Worm (Caenorhabditis elegans) whole organism, L2 larva: ENCODE data around the gene his-40.
A peak's percentile ranks its signal among the peaks of the same experiment; 100 is the strongest.

Experiments
- C34F6.9 ChIP-seq: fragments of 150-350 bp; optimal IDR thresholded peaks from 2 replicates; lab custom pipeline; 2014; ENCODE audit warnings: missing biosample characterization, missing genetic modification characterization
- F13H6.1 ChIP-seq: sonication (generic microtip); optimal IDR thresholded peaks from 2 replicates; lab custom pipeline; 2016; ENCODE audit warnings: missing genetic modification characterization, missing compliant biosample characterization
- R02D3.7 ChIP-seq: fragments of 150-350 bp; optimal IDR thresholded peaks from 2 replicates; lab custom pipeline; 2014; ENCODE audit warnings: missing biosample characterization, missing genetic modification characterization
- Y55F3AM.14 ChIP-seq: fragments of 200-800 bp; sonication (Bioruptor generic); optimal IDR thresholded peaks from 2 replicates; lab custom pipeline; 2018; ENCODE audit warnings: mild to moderate bottlenecking, missing genetic modification characterization, missing compliant biosample characterization
- alr-1 ChIP-seq: fragments of 150-350 bp; optimal IDR thresholded peaks from 2 replicates; lab custom pipeline; 2014; ENCODE audit warnings: missing biosample characterization, missing genetic modification characterization
- aly-2 ChIP-seq: fragments of 150-350 bp; optimal IDR thresholded peaks from 2 replicates; lab custom pipeline; 2014; ENCODE audit warnings: missing biosample characterization, missing genetic modification characterization
- blmp-1 ChIP-seq: sonication (generic microtip); optimal IDR thresholded peaks from 2 replicates; lab custom pipeline; 2017; ENCODE audit warnings: missing genetic modification characterization, mild to moderate bottlenecking, missing compliant biosample characterization, antibody characterized with exemption, moderate library complexity; ENCODE audit not compliant: insufficient read depth
- ceh-16 ChIP-seq: fragments of 150-350 bp; optimal IDR thresholded peaks from 2 replicates; lab custom pipeline; 2014; ENCODE audit warnings: missing biosample characterization, missing genetic modification characterization
- ceh-82 ChIP-seq: fragments of 150-350 bp; optimal IDR thresholded peaks from 2 replicates; lab custom pipeline; 2014; ENCODE audit warnings: missing biosample characterization, missing genetic modification characterization
- crh-2 ChIP-seq: sonication (generic microtip); optimal IDR thresholded peaks from 2 replicates; lab custom pipeline; 2017; ENCODE audit warnings: missing biosample characterization, missing genetic modification characterization
- fos-1 ChIP-seq: fragments of 150-350 bp; optimal IDR thresholded peaks from 2 replicates; lab custom pipeline; 2014; ENCODE audit warnings: missing biosample characterization, missing genetic modification characterization
- lin-11 ChIP-seq: fragments of 150-350 bp; sonication (generic microtip); optimal IDR thresholded peaks from 2 replicates; lab custom pipeline; 2014; ENCODE audit warnings: missing biosample characterization, missing genetic modification characterization, inconsistent platforms, mixed read lengths
- lsy-2 ChIP-seq, 2 experiments: fragments of 150-350 bp in 1 of 2; sonication (generic microtip) in 1 of 2; optimal IDR thresholded peaks; 2 replicates each; lab custom pipeline; 2014 to 2017; ENCODE audit warnings: missing biosample characterization in 2 of 2, missing genetic modification characterization in 2 of 2
- mab-5 ChIP-seq: fragments of 150-350 bp; optimal IDR thresholded peaks from 2 replicates; lab custom pipeline; 2014; ENCODE audit warnings: missing biosample characterization, missing genetic modification characterization
- mbf-1 ChIP-seq: sonication (generic microtip); optimal IDR thresholded peaks from 2 replicates; lab custom pipeline; 2017; ENCODE audit warnings: missing biosample characterization, missing genetic modification characterization
- nhr-10 ChIP-seq: sonication (generic microtip); optimal IDR thresholded peaks from 2 replicates; lab custom pipeline; 2017; ENCODE audit warnings: missing biosample characterization, missing genetic modification characterization
- nhr-12 ChIP-seq: fragments of 150-350 bp; optimal IDR thresholded peaks from 2 replicates; lab custom pipeline; 2014; ENCODE audit warnings: missing biosample characterization, missing genetic modification characterization
- nhr-129 ChIP-seq: fragments of 150-350 bp; optimal IDR thresholded peaks from 2 replicates; lab custom pipeline; 2014; ENCODE audit warnings: missing biosample characterization, missing genetic modification characterization
- nhr-21 ChIP-seq: fragments of 150-350 bp; optimal IDR thresholded peaks from 2 replicates; lab custom pipeline; 2014; ENCODE audit warnings: missing biosample characterization, missing genetic modification characterization
- nhr-23 ChIP-seq: fragments of 150-350 bp; optimal IDR thresholded peaks from 2 replicates; lab custom pipeline; 2014; ENCODE audit warnings: missing biosample characterization, missing genetic modification reagents, missing genetic modification characterization
- nhr-25 ChIP-seq: fragments of 150-350 bp; sonication (generic microtip); optimal IDR thresholded peaks from 3 replicates; lab custom pipeline; 2014; ENCODE audit warnings: missing biosample characterization, missing genetic modification characterization
- nhr-6 ChIP-seq: fragments of 150-350 bp; optimal IDR thresholded peaks from 2 replicates; lab custom pipeline; 2014; ENCODE audit warnings: missing biosample characterization, missing genetic modification characterization
- nhr-77 ChIP-seq: fragments of 150-350 bp; optimal IDR thresholded peaks from 2 replicates; lab custom pipeline; 2014; ENCODE audit warnings: missing biosample characterization, missing genetic modification characterization
- peb-1 ChIP-seq: fragments of 150-350 bp; optimal IDR thresholded peaks from 2 replicates; lab custom pipeline; 2014; ENCODE audit warnings: missing biosample characterization, missing genetic modification characterization
- skn-1 ChIP-seq: sonication (generic microtip); optimal IDR thresholded peaks from 2 replicates; lab custom pipeline; 2017; ENCODE audit warnings: missing biosample characterization, missing genetic modification characterization
- sma-3 ChIP-seq: sonication (generic microtip); optimal IDR thresholded peaks from 2 replicates; lab custom pipeline; 2016; ENCODE audit warnings: missing genetic modification reagents, missing genetic modification characterization, missing compliant biosample characterization
- sma-9 ChIP-seq, 2 experiments: fragments of 150-350 bp in 1 of 2; sonication (generic microtip) in 1 of 2; optimal IDR thresholded peaks; 2 replicates each; lab custom pipeline; 2014 to 2016; ENCODE audit warnings: missing genetic modification characterization in 2 of 2, mild to moderate bottlenecking in 1 of 2, missing biosample characterization in 1 of 2, missing compliant biosample characterization in 1 of 2, missing genetic modification reagents in 1 of 2, moderate library complexity in 1 of 2
- snpc-4 ChIP-seq: fragments of 150-350 bp; optimal IDR thresholded peaks from 2 replicates; lab custom pipeline; 2014; ENCODE audit warnings: missing biosample characterization, missing genetic modification characterization
- unc-55 ChIP-seq: fragments of 150-350 bp; sonication (generic microtip); optimal IDR thresholded peaks from 3 replicates; lab custom pipeline; 2014; ENCODE audit warnings: missing biosample characterization, missing genetic modification reagents, missing genetic modification characterization
- unc-62 ChIP-seq: fragments of 150-350 bp; optimal IDR thresholded peaks from 2 replicates; lab custom pipeline; 2014; ENCODE audit warnings: missing biosample characterization, missing genetic modification reagents, missing genetic modification characterization
- zag-1 ChIP-seq: fragments of 150-350 bp; optimal IDR thresholded peaks from 2 replicates; lab custom pipeline; 2014; ENCODE audit warnings: missing biosample characterization, missing genetic modification characterization
- ztf-1 ChIP-seq: fragments of 200-800 bp; sonication (Bioruptor generic); conservative IDR thresholded peaks from 2 replicates; pipeline ENCODE4 v1.3.6; 2022; ENCODE audit warnings: missing genetic modification characterization, missing compliant biosample characterization
- ztf-11 ChIP-seq: sonication (generic microtip); optimal IDR thresholded peaks from 2 replicates; lab custom pipeline; 2017; ENCODE audit warnings: missing biosample characterization, missing genetic modification characterization

his-40 gene

ce11 chrX:7322323-7322722 lies 12.4 kb downstream of the his-40 start, which contains the start of gene T08A9.13:
Gene T08A9.13 (minus strand): TSS chrX:7322423.
- TF ChIP-seq unc-62 (GFP tag; lab: Kevin White, UChicago) (no peak), unc-55 (no peak), ztf-11 (tag; lab: Kevin White, UChicago) (no peak), snpc-4 (no peak), lin-11 (no peak)

- peak; percentile 25 for TF ChIP-seq fos-1 (tag; lab: Kevin White, UChicago)
- peak; percentile 62 for TF ChIP-seq sma-9 (GFP tag; optimal IDR thresholded peaks at IDR 0.05; lab: Kevin White, UChicago)
- no peak for TF ChIP-seq sma-9 (tag; optimal IDR thresholded peaks at IDR 0.05; lab: Kevin White, UChicago)
- peak in 1 of 2 experiments; percentile 30 for TF ChIP-seq lsy-2 (tag; optimal IDR thresholded peaks at IDR 0.05; lab: Kevin White, UChicago)
- TF ChIP-seq sma-3 = peak; percentile 52
- peak; percentile 34 for TF ChIP-seq nhr-10 (tag; lab: Kevin White, UChicago)
- TF ChIP-seq crh-2 (tag; lab: Kevin White, UChicago) = peak; percentile 23
- peak; percentile 53 for TF ChIP-seq nhr-21 (tag; lab: Kevin White, UChicago)
- peak; percentile 24 for TF ChIP-seq nhr-129
- no peak for TF ChIP-seq unc-55
- peak; percentile 39 for TF ChIP-seq F13H6.1 (tag; lab: Kevin White, UChicago)
- no peak for TF ChIP-seq ceh-82 (tag; lab: Kevin White, UChicago)
- TF ChIP-seq, all 48 proteins: peak for 9
Measured at ce11 chrX:7323604-7324003, 13.7 kb downstream of the his-40 start.

DNA sequence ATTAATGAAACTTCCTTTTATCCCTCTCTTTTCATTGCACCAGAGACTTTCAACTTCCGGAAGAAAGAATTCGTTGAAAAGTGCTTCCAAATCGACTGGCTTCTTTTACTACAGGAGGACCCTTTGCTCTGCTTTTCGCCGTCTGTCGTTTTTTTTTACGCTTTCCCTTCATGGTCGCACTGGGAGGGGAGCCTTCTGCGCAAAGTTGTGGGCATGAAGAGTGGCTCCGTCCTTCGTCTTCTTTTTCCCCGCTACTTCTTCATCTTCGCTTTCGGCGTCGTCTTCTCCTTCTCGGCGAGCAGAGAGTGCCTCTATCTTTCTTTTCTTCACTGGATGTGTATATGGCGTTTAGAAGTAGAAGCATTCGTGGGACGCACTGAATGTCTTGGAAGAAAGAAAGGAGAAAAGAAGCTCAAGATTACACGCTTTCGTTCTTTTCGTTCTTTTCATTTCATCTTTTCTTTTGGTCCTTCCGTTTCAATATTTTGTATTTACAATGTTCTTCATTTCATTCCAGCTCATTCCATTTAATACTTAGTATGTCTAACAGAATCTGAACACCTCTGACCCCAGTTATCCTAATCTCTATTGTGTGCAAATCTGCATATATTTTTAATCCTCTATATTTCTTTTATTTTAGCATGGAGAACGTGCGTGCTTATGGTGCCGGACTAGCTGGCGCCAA lies 17.2 kb downstream of the his-40 start, which contains the start of gene sng-1:
Gene sng-1, plus strand, starts transcription at position 635 of the 685 bp plus-strand sequence.
- TF ChIP-seq unc-55 = peak; percentile 23
- no peak for TF ChIP-seq Y55F3AM.14
- TF ChIP-seq F13H6.1 (tag; lab: Kevin White, UChicago) = peak; percentile 29
- no peak for TF ChIP-seq lin-11
- TF ChIP-seq alr-1 (tag; lab: Kevin White, UChicago) = no peak
- no peak for TF ChIP-seq nhr-6 (tag; lab: Kevin White, UChicago)
- no peak for TF ChIP-seq ztf-1 (GFP tag; lab: Robert Waterston, UW)
- TF ChIP-seq C34F6.9 = peak; percentile 43
- TF ChIP-seq zag-1 (tag; lab: Kevin White, UChicago) = peak; percentile 40
- no peak for TF ChIP-seq sma-3
- TF ChIP-seq nhr-23 (tag; lab: Kevin White, UChicago) = no peak
- TF ChIP-seq nhr-129 = peak; percentile 5
- no peak for TF ChIP-seq nhr-10 (tag; lab: Kevin White, UChicago)
- peak in 1 of 2 experiments; percentile 13 for TF ChIP-seq lsy-2 (tag; optimal IDR thresholded peaks at IDR 0.05; lab: Kevin White, UChicago)

DNA sequence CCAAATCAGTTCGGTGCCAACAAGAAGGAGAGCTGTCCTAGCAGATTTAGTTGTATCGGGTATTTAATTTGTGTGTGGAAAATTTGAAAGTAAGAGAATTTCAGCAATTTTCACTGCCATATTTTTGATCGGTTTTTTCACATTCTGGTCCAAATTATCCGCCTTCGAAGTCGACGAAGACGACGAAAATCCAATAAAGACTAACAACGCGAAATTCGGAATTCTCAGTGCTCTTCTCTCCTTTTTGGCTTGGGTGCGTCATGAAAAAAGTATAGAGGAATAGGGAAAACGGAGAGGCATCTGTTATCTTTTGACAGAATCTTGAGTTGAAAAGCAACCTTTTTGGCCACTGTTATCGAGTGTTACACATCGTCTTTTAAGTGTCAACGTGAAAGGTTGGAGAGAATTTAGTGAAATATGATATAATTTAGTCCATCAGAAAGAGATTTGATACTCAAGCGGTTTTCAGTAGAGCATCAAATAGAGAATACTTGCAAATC lies 18.2 kb downstream of the his-40 start:
- TF ChIP-seq unc-55 (peak; percentile 20), peb-1 (tag; lab: Kevin White, UChicago) (no peak)

- TF ChIP-seq mbf-1 (tag; lab: Kevin White, UChicago) (no peak), nhr-77 (tag; lab: Kevin White, UChicago) (no peak), sma-3 (peak; percentile 65), aly-2 (tag; lab: Kevin White, UChicago) (no peak), nhr-21 (tag; lab: Kevin White, UChicago) (peak; percentile 25), mab-5 (tag; lab: Kevin White, UChicago) (no peak), unc-55 (no peak), skn-1 (no peak), nhr-12 (tag; lab: Kevin White, UChicago) (no peak), ztf-11 (tag; lab: Kevin White, UChicago) (no peak), nhr-6 (tag; lab: Kevin White, UChicago) (no peak), R02D3.7 (no peak), blmp-1 (tag; lab: Kevin White, UChicago) (peak; percentile 69), Y55F3AM.14 (no peak), nhr-129 (no peak), nhr-25 (tag; lab: Kevin White, UChicago) (peak; percentile 51), ceh-16 (tag; lab: Kevin White, UChicago) (no peak)
Measured at ce11 chrX:7329601-7330000, 19.7 kb downstream of the his-40 start, which contains the start of gene ttr-59. Gene ttr-59 (plus strand): TSS chrX:7329818.
